Fruit fly (Drosophila melanogaster) whole organism, adult: Measurements from ENCODE around the gene Hsp23.

Experiments
- CG11617 ChIP-seq: fragments of 200-800 bp; sonication (Bioruptor generic); optimal IDR thresholded peaks from 2 replicates; lab custom pipeline; 2017; ENCODE audit warnings: mild to moderate bottlenecking, missing biosample characterization, missing genetic modification reagents, missing genetic modification characterization
- CG12768 ChIP-seq: fragments of 200-800 bp; sonication (Bioruptor generic); optimal IDR thresholded peaks from 2 replicates; lab custom pipeline; 2017; ENCODE audit warnings: missing biosample characterization, missing genetic modification characterization, mild to moderate bottlenecking, moderate library complexity, missing genetic modification reagents
- CG14711 ChIP-seq: fragments of 200-800 bp; sonication (Bioruptor generic); optimal IDR thresholded peaks from 2 replicates; lab custom pipeline; 2018; ENCODE audit warnings: missing biosample characterization, mild to moderate bottlenecking, missing genetic modification characterization, moderate library complexity
- CG1620 ChIP-seq: fragments of 200-800 bp; sonication (Bioruptor generic); optimal IDR thresholded peaks from 2 replicates; lab custom pipeline; 2016; ENCODE audit warnings: missing biosample characterization, missing genetic modification characterization
- CG33017 ChIP-seq: fragments of 200-800 bp; sonication (Bioruptor generic); optimal IDR thresholded peaks from 2 replicates; lab custom pipeline; 2018; ENCODE audit warnings: missing biosample characterization, mild to moderate bottlenecking, missing genetic modification characterization, moderate library complexity
- CG5204 ChIP-seq: fragments of 200-800 bp; sonication (Bioruptor generic); optimal IDR thresholded peaks from 2 replicates; lab custom pipeline; 2016; ENCODE audit warnings: missing biosample characterization, missing genetic modification characterization
- CG7045 ChIP-seq: fragments of 200-800 bp; sonication (Bioruptor generic); optimal IDR thresholded peaks from 2 replicates; lab custom pipeline; 2017; ENCODE audit warnings: missing biosample characterization, mild to moderate bottlenecking, missing genetic modification characterization
- CG7101 ChIP-seq: fragments of 200-800 bp; sonication (Bioruptor generic); optimal IDR thresholded peaks from 2 replicates; lab custom pipeline; 2018; ENCODE audit warnings: missing biosample characterization, mild to moderate bottlenecking, missing genetic modification characterization, moderate library complexity
- Clk ChIP-seq: fragments of 200-800 bp; sonication (Bioruptor generic); optimal IDR thresholded peaks from 2 replicates; lab custom pipeline; 2017; ENCODE audit warnings: missing biosample characterization, missing genetic modification characterization
- Crg-1 ChIP-seq: fragments of 200-800 bp; sonication (Bioruptor generic); optimal IDR thresholded peaks from 2 replicates; lab custom pipeline; 2016; ENCODE audit warnings: missing biosample characterization, missing genetic modification characterization
- Hr96 ChIP-seq: fragments of 200-800 bp; sonication (Bioruptor generic); optimal IDR thresholded peaks from 2 replicates; lab custom pipeline; 2016; ENCODE audit warnings: missing biosample characterization, missing genetic modification characterization
- Mnt ChIP-seq: fragments of 200-800 bp; sonication (Bioruptor generic); optimal IDR thresholded peaks from 2 replicates; lab custom pipeline; 2016; ENCODE audit warnings: missing biosample characterization, mild to moderate bottlenecking, missing genetic modification characterization
- bab1 ChIP-seq: fragments of 200-800 bp; sonication (Bioruptor generic); optimal IDR thresholded peaks from 3 replicates; lab custom pipeline; 2019; ENCODE audit warnings: missing biosample characterization, mild to moderate bottlenecking, missing genetic modification characterization, moderate library complexity
- cic ChIP-seq: fragments of 200-800 bp; sonication (Bioruptor generic); optimal IDR thresholded peaks from 2 replicates; lab custom pipeline; 2017; ENCODE audit warnings: missing biosample characterization, mild to moderate bottlenecking, missing genetic modification characterization, moderate library complexity
- cnc ChIP-seq, 2 experiments: fragments of >200 bp; optimal IDR thresholded peaks; 2 replicates each; lab custom pipeline; 2017
- kay ChIP-seq: fragments of 200-800 bp; sonication (Bioruptor generic); peaks from one replicate; lab custom pipeline; 2016; ENCODE audit warnings: missing biosample characterization, missing genetic modification characterization, borderline replicate concordance
- ovo ChIP-seq: fragments of 200-800 bp; sonication (Bioruptor generic); optimal IDR thresholded peaks from 2 replicates; lab custom pipeline; 2016; ENCODE audit warnings: missing biosample characterization, missing genetic modification characterization
- pad ChIP-seq: fragments of 200-800 bp; sonication (Bioruptor generic); optimal IDR thresholded peaks from 3 replicates; lab custom pipeline; 2017; ENCODE audit warnings: missing biosample characterization, missing genetic modification characterization, mild to moderate bottlenecking, moderate library complexity, missing genetic modification reagents
- tj ChIP-seq: fragments of 200-800 bp; sonication (Bioruptor generic); optimal IDR thresholded peaks from 3 replicates; lab custom pipeline; 2017; ENCODE audit warnings: missing biosample characterization, mild to moderate bottlenecking, missing genetic modification characterization, moderate library complexity
- toe ChIP-seq: fragments of 200-800 bp; sonication (Bioruptor generic); optimal IDR thresholded peaks from 2 replicates; lab custom pipeline; 2016; ENCODE audit warnings: missing biosample characterization, missing genetic modification characterization

Hsp23 gene

DNA sequence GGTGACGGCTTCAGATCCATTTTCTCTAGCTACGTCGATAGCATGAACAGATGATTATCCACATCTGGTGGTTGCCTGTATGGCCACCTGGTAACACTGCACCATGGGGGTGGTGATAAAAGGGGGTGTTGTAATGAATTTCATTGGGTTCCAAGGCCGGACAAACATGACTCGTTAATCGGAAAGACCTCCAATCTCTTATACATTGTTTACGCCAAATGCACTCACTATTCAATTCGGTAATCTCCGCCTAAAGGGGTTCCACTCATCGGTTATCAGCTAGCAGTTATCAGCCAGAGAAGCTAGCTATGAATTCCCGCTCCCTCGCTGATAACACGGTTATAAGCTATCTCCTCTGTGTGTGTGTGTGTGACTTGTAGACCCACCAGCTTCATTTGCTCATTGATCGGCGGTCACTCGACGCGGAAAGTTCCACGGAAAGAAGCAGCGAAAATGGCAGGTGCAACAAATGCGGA lies 21.4 kb upstream of the Hsp23 start, which contains the start of gene Pdxk:
Pdxk (plus strand) TSS at position 100 of the 476 bp plus-strand sequence.
- TF ChIP-seq Hr96 (GFP tag; lab: Kevin White, UChicago), result no peak
- TF ChIP-seq CG14711 (tag; lab: Kevin White, UChicago), result peak; percentile 23
- no peak for TF ChIP-seq CG1620 (GFP tag; lab: Kevin White, UChicago)
- peak; percentile 46 for TF ChIP-seq toe (GFP tag; lab: Kevin White, UChicago)
- TF ChIP-seq CG7045, result peak; percentile 1
- TF ChIP-seq CG11617 (GFP tag; lab: Kevin White, UChicago), result peak; percentile 51
- peak; percentile 35 for TF ChIP-seq tj (GFP tag; lab: Kevin White, UChicago)
- no peak for TF ChIP-seq Clk (GFP tag; lab: Kevin White, UChicago)
- peak; percentile 21 for TF ChIP-seq ovo (GFP tag; lab: Kevin White, UChicago)
- peak; percentile 18 for TF ChIP-seq CG12768 (GFP tag; lab: Kevin White, UChicago)
- TF ChIP-seq pad (GFP tag; lab: Kevin White, UChicago), result peak; percentile 50
- TF ChIP-seq bab1 (GFP tag; lab: Kevin White, UChicago), result peak; percentile 39
- TF ChIP-seq Crg-1 (GFP tag; lab: Kevin White, UChicago), result no peak
- TF ChIP-seq cic (GFP tag; lab: Kevin White, UChicago), result peak; percentile 94
- TF ChIP-seq cnc (optimal IDR thresholded peaks at IDR 0.05; lab: Kevin White, UChicago), result peak in 1 of 2 experiments; percentile 3
- TF ChIP-seq Mnt (GFP tag; lab: Kevin White, UChicago), result peak; percentile 41
- no peak for TF ChIP-seq CG5204 (GFP tag; lab: Kevin White, UChicago)
- peak; percentile 69 for TF ChIP-seq CG33017 (tag; lab: Kevin White, UChicago)
- TF ChIP-seq CG7101 (tag; lab: Kevin White, UChicago), result peak; percentile 49

DNA sequence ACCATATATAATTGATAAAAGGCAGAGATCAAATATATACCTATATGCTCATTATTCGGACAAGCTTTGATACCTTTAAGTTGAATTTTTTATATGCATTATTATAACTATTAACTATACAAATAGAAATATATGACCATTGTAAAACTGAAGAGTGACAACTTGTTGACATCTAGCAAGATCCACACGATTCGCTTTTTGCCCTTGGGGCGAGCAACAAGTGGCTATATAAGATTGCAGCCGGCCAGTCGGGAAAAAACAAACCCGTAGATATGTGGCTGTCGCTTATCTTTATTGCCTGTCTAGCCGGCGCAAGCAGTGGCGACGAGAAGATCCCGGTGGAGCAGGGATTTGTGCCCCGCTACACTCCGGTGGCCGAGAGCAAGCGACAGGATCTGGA lies 19.8 kb upstream of the Hsp23 start, which contains the start of gene CG34456:
CG34456 (plus strand) TSS at position 215 of the 400 bp plus-strand sequence.
- no peak for TF ChIP-seq ovo (GFP tag; lab: Kevin White, UChicago)
- peak; percentile 79 for TF ChIP-seq CG33017 (tag; lab: Kevin White, UChicago)
- no peak for TF ChIP-seq pad (GFP tag; lab: Kevin White, UChicago)
- TF ChIP-seq CG7101 (tag; lab: Kevin White, UChicago), result peak; percentile 42
- TF ChIP-seq CG5204 (GFP tag; lab: Kevin White, UChicago), result no peak
- TF ChIP-seq bab1 (GFP tag; lab: Kevin White, UChicago), result no peak
- TF ChIP-seq Clk (GFP tag; lab: Kevin White, UChicago), result no peak
- no peak for TF ChIP-seq CG1620 (GFP tag; lab: Kevin White, UChicago)
- peak; percentile 55 for TF ChIP-seq CG7045
- no peak for TF ChIP-seq Mnt (GFP tag; lab: Kevin White, UChicago)
- no peak for TF ChIP-seq Crg-1 (GFP tag; lab: Kevin White, UChicago)
- peak; percentile 94 for TF ChIP-seq kay
- peak; percentile 88 for TF ChIP-seq cic (GFP tag; lab: Kevin White, UChicago)
- TF ChIP-seq CG14711 (tag; lab: Kevin White, UChicago), result no peak
- no peak for TF ChIP-seq cnc (optimal IDR thresholded peaks at IDR 0.05; lab: Kevin White, UChicago)
- no peak for TF ChIP-seq Hr96 (GFP tag; lab: Kevin White, UChicago)
- TF ChIP-seq CG11617 (GFP tag; lab: Kevin White, UChicago), result peak; percentile 30
- TF ChIP-seq toe (GFP tag; lab: Kevin White, UChicago), result no peak
- TF ChIP-seq tj (GFP tag; lab: Kevin White, UChicago), result no peak
- TF ChIP-seq CG12768 (GFP tag; lab: Kevin White, UChicago), result peak; percentile 60

DNA sequence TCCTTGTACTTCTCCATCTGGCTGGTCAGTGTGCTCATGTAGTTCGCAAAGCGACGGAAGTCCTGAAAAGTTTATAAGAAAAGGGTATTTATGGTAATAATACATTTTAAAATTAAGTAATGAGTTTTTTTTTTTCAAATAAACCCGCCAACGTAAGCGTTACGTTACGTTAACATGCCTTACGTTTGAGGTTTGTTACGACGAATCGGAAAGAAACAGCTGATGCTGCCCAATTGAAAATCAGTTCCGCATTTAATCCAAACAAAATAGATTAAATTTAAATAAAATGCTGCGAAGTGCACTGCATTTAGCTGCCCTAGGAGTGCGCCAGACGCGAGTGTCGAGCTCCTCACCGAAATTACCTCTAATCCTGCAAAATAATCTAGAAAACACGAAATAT lies 17.6 kb upstream of the Hsp23 start, which contains the start of gene mRRF1:
mRRF1 (plus strand) TSS at position 220 of the 400 bp plus-strand sequence.
- TF ChIP-seq bab1 (GFP tag; lab: Kevin White, UChicago) (peak; percentile 7), CG5204 (GFP tag; lab: Kevin White, UChicago) (no peak), CG7045 (no peak), tj (GFP tag; lab: Kevin White, UChicago) (peak; percentile 38), kay (peak; percentile 27), cic (GFP tag; lab: Kevin White, UChicago) (no peak)

DNA sequence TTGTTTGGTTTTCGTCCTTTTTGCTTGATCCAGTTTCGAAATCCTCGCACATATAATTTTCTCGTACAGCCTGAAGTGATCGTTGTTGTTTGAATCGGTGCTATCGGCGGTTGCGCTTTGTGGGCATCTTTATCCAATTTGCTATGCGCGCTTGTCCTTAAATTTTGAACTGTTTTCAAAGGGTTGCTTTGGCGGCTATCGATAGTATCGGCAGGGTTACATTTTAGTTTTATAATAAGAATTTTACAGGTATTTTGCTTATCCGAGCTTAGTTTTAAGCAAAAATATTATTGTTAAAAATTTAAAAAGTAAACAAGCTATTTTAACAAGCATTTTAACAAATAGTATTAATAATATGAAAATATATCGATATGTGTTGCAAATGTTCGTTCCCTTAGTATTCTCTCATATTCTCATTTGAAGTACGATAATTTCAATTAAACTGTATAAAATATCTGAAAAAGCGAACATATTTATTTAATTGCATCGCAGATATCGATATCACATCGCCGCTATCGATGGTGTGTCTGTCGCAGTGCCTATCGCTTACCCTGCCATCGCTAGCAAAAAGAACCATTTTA lies 14.7 kb upstream of the Hsp23 start, which contains the start of the genes Klp67A and CG4452:
Klp67A (minus strand) TSS at position 197 of the 581 bp plus-strand sequence.
CG4452 (plus strand) TSS at position 528 of the 581 bp plus-strand sequence.
- TF ChIP-seq Mnt (GFP tag; lab: Kevin White, UChicago) (peak; percentile 36), ovo (GFP tag; lab: Kevin White, UChicago) (peak; percentile 39), toe (GFP tag; lab: Kevin White, UChicago) (no peak), pad (GFP tag; lab: Kevin White, UChicago) (peak; percentile 30), cnc (optimal IDR thresholded peaks at IDR 0.05; lab: Kevin White, UChicago) (no peak), cic (GFP tag; lab: Kevin White, UChicago) (no peak), CG11617 (GFP tag; lab: Kevin White, UChicago) (peak; percentile 64), Clk (GFP tag; lab: Kevin White, UChicago) (no peak), CG7101 (tag; lab: Kevin White, UChicago) (peak; percentile 13), bab1 (GFP tag; lab: Kevin White, UChicago) (no peak), CG12768 (GFP tag; lab: Kevin White, UChicago) (peak; percentile 27), kay (peak; percentile 17), CG14711 (tag; lab: Kevin White, UChicago) (peak; percentile 76), CG1620 (GFP tag; lab: Kevin White, UChicago) (peak; percentile 56), tj (GFP tag; lab: Kevin White, UChicago) (no peak), CG33017 (tag; lab: Kevin White, UChicago) (peak; percentile 13), Hr96 (GFP tag; lab: Kevin White, UChicago) (no peak)

DNA sequence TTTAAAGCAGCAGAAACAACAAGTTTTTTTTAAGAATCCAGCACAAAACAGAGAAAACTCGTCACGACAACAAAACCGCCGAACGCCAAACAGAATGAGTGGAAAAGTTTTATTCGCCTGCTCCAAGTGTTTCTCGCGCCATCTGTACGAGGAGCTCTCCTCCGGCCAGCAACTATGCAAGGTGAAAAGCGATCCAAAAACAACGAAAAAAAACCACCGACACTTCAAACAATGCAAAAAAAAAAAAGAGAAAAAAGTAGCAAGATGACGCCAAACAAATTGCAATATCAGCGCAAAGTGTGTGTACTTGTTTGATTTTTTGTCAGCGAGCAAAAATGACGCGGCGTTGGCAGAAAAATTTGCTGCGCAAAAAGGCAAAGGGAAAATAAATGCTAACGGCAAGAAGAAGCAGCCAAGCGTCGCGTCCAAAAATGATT lies 14.2 kb upstream of the Hsp23 start:
- TF ChIP-seq pad (GFP tag; lab: Kevin White, UChicago) (no peak), CG5204 (GFP tag; lab: Kevin White, UChicago) (no peak), CG11617 (GFP tag; lab: Kevin White, UChicago) (peak; percentile 60), CG14711 (tag; lab: Kevin White, UChicago) (no peak), CG12768 (GFP tag; lab: Kevin White, UChicago) (peak; percentile 16), Clk (GFP tag; lab: Kevin White, UChicago) (no peak), kay (peak; percentile 85), Mnt (GFP tag; lab: Kevin White, UChicago) (no peak), tj (GFP tag; lab: Kevin White, UChicago) (peak; percentile 100), cic (GFP tag; lab: Kevin White, UChicago) (peak; percentile 67), Crg-1 (GFP tag; lab: Kevin White, UChicago) (no peak), ovo (GFP tag; lab: Kevin White, UChicago) (no peak), CG7101 (tag; lab: Kevin White, UChicago) (no peak), bab1 (GFP tag; lab: Kevin White, UChicago) (peak; percentile 13)
